Worm (Caenorhabditis elegans) whole organism, young adult: Measurements from ENCODE around the gene ZK546.4.

Experiments used
- B0336.3 ChIP-seq: fragments of 200-800 bp; sonication (Bioruptor generic); IDR thresholded peaks from 2 replicates; pipeline ENCODE4 v1.3.6; 2022; ENCODE audit warnings: missing genetic modification characterization, missing compliant biosample characterization
- D2030.7 ChIP-seq: fragments of 200-800 bp; sonication (Bioruptor generic); IDR thresholded peaks from 2 replicates; pipeline ENCODE4 v1.3.6; 2022; ENCODE audit warnings: missing genetic modification reagents, missing genetic modification characterization, missing compliant biosample characterization
- F39B2.1 ChIP-seq: fragments of 200-800 bp; sonication (Bioruptor generic); IDR thresholded peaks from 2 replicates; pipeline ENCODE4 v1.3.6; 2022; ENCODE audit warnings: missing genetic modification reagents, missing genetic modification characterization, missing compliant biosample characterization
- F49E8.2 ChIP-seq: sonication (generic microtip); optimal IDR thresholded peaks from 3 replicates; lab custom pipeline; 2017; ENCODE audit warnings: missing genetic modification characterization, mild to moderate bottlenecking, missing compliant biosample characterization, antibody characterized with exemption, moderate library complexity; ENCODE audit not compliant: insufficient read depth
- F57A8.1 ChIP-seq: fragments of 200-800 bp; sonication (Bioruptor generic); optimal IDR thresholded peaks from 2 replicates; lab custom pipeline; 2018; ENCODE audit warnings: mild to moderate bottlenecking, missing genetic modification characterization, moderate library complexity, missing compliant biosample characterization
- K12H6.12 ChIP-seq: fragments of 200-800 bp; sonication (Bioruptor generic); optimal IDR thresholded peaks from 2 replicates; lab custom pipeline; 2018; ENCODE audit warnings: mild to moderate bottlenecking, missing genetic modification characterization, missing compliant biosample characterization
- T07F8.4 ChIP-seq: sonication (generic microtip); optimal IDR thresholded peaks from 2 replicates; lab custom pipeline; 2016; ENCODE audit warnings: mild to moderate bottlenecking, missing genetic modification characterization, moderate library complexity, missing compliant biosample characterization
- T26A5.8 ChIP-seq: sonication (generic microtip); optimal IDR thresholded peaks from 2 replicates; lab custom pipeline; 2016; ENCODE audit warnings: missing genetic modification characterization, missing compliant biosample characterization
- Y53G8AR.9 ChIP-seq: fragments of 200-800 bp; sonication (Bioruptor generic); conservative IDR thresholded peaks from 2 replicates; pipeline ENCODE4 v1.3.6; 2022; ENCODE audit warnings: missing genetic modification reagents, missing genetic modification characterization, missing compliant biosample characterization
- ZK185.1 ChIP-seq: sonication (generic microtip); optimal IDR thresholded peaks from 2 replicates; lab custom pipeline; 2016; ENCODE audit warnings: mild to moderate bottlenecking, missing genetic modification characterization, missing compliant biosample characterization; ENCODE audit not compliant: poor library complexity, severe bottlenecking
- attf-5 ChIP-seq: fragments of 200-800 bp; sonication (Bioruptor generic); optimal IDR thresholded peaks from 2 replicates; lab custom pipeline; 2018; ENCODE audit warnings: mild to moderate bottlenecking, missing genetic modification characterization, missing compliant biosample characterization
- attf-6 ChIP-seq: fragments of 200-800 bp; sonication (Bioruptor generic); IDR thresholded peaks from 2 replicates; pipeline ENCODE4 v1.3.6; 2022; ENCODE audit warnings: missing genetic modification reagents, missing genetic modification characterization, missing compliant biosample characterization
- bed-2 ChIP-seq: fragments of 200-800 bp; sonication (Bioruptor generic); IDR thresholded peaks from 2 replicates; pipeline ENCODE4 v1.3.6; 2022; ENCODE audit warnings: missing genetic modification reagents, missing genetic modification characterization, missing compliant biosample characterization
- cebp-1 ChIP-seq, 2 experiments: fragments of 200-800 bp in 1 of 2; sonication (Bioruptor generic) in 1 of 2; sonication (generic microtip) in 1 of 2; IDR thresholded peaks in 1 of 2; optimal IDR thresholded peaks in 1 of 2; 2 replicates each; pipeline versions ENCODE4 v1.3.6 to Lab custom; 2017 to 2022; ENCODE audit warnings: missing compliant biosample characterization in 2 of 2, missing genetic modification characterization in 2 of 2, mild to moderate bottlenecking in 1 of 2, missing genetic modification reagents in 1 of 2, moderate library complexity in 1 of 2
- cebp-2 ChIP-seq: fragments of 200-800 bp; sonication (Bioruptor generic); IDR thresholded peaks from 2 replicates; pipeline ENCODE4 v1.3.6; 2022; ENCODE audit warnings: missing genetic modification characterization, missing compliant biosample characterization
- ceh-27 ChIP-seq: fragments of 200-800 bp; sonication (Bioruptor generic); optimal IDR thresholded peaks from 2 replicates; lab custom pipeline; 2018; ENCODE audit warnings: mild to moderate bottlenecking, missing genetic modification characterization, moderate library complexity, missing compliant biosample characterization
- chd-7 ChIP-seq: sonication (generic microtip); optimal IDR thresholded peaks from 2 replicates; lab custom pipeline; 2016; ENCODE audit warnings: mild to moderate bottlenecking, missing genetic modification characterization, moderate library complexity, missing compliant biosample characterization
- die-1 ChIP-seq: sonication (generic microtip); optimal IDR thresholded peaks from 2 replicates; lab custom pipeline; 2016; ENCODE audit warnings: missing genotype, mild to moderate bottlenecking, missing genetic modification characterization, missing compliant biosample characterization
- dox-1 ChIP-seq: fragments of 200-800 bp; sonication (Bioruptor generic); IDR thresholded peaks from 2 replicates; pipeline ENCODE4 v1.3.6; 2022; ENCODE audit warnings: missing genetic modification reagents, missing genetic modification characterization, missing compliant biosample characterization
- efl-1 ChIP-seq: fragments of 150-350 bp; optimal IDR thresholded peaks from 2 replicates; lab custom pipeline; 2014; ENCODE audit warnings: missing biosample characterization, missing genetic modification reagents, missing genetic modification characterization
- egrh-3 ChIP-seq: fragments of 200-800 bp; sonication (Bioruptor generic); IDR thresholded peaks from 2 replicates; pipeline ENCODE4 v1.3.6; 2022; ENCODE audit warnings: missing genetic modification reagents, missing genetic modification characterization, missing compliant biosample characterization
- hmg-1.2 ChIP-seq: fragments of 200-800 bp; sonication (Bioruptor generic); IDR thresholded peaks from 2 replicates; pipeline ENCODE4 v1.3.6; 2022; ENCODE audit warnings: missing genetic modification reagents, missing genetic modification characterization, missing compliant biosample characterization
- hmg-20 ChIP-seq: fragments of 200-800 bp; sonication (Bioruptor generic); IDR thresholded peaks from 2 replicates; pipeline ENCODE4 v1.3.6; 2022; ENCODE audit warnings: missing genetic modification reagents, missing genetic modification characterization, missing compliant biosample characterization
- hsf-1 ChIP-seq: fragments of 200-800 bp; sonication (Bioruptor generic); IDR thresholded peaks from 2 replicates; pipeline ENCODE4 v1.3.6; 2022; ENCODE audit warnings: missing genetic modification reagents, missing genetic modification characterization, missing compliant biosample characterization
- lin-40 ChIP-seq: sonication (generic microtip); optimal IDR thresholded peaks from 2 replicates; lab custom pipeline; 2016; ENCODE audit warnings: missing genetic modification characterization, mild to moderate bottlenecking, missing compliant biosample characterization, missing genotype, missing genetic modification reagents
- lir-1 ChIP-seq: fragments of 200-800 bp; sonication (Bioruptor generic); conservative IDR thresholded peaks from 2 replicates; pipeline ENCODE4 v1.3.6; 2022; ENCODE audit warnings: missing genetic modification reagents, missing genetic modification characterization, missing compliant biosample characterization
- lsl-1 ChIP-seq: fragments of 200-800 bp; sonication (Bioruptor generic); optimal IDR thresholded peaks from 2 replicates; lab custom pipeline; 2018; ENCODE audit warnings: mild to moderate bottlenecking, missing genetic modification characterization, moderate library complexity, missing compliant biosample characterization
- lsy-27 ChIP-seq: sonication (generic microtip); optimal IDR thresholded peaks from 2 replicates; lab custom pipeline; 2017; ENCODE audit warnings: missing genetic modification characterization, mild to moderate bottlenecking, missing compliant biosample characterization, antibody characterized with exemption, missing genotype, borderline replicate concordance; ENCODE audit not compliant: insufficient read depth
- madf-10 ChIP-seq: sonication (generic microtip); optimal IDR thresholded peaks from 2 replicates; lab custom pipeline; 2016; ENCODE audit warnings: mild to moderate bottlenecking, missing genetic modification characterization, missing compliant biosample characterization
- madf-6 ChIP-seq: fragments of 200-800 bp; sonication (Bioruptor generic); IDR thresholded peaks from 2 replicates; pipeline ENCODE4 v1.3.6; 2022; ENCODE audit warnings: missing genetic modification reagents, missing genetic modification characterization, missing compliant biosample characterization
- nfyb-1 ChIP-seq: fragments of 200-800 bp; sonication (Bioruptor generic); IDR thresholded peaks from 2 replicates; pipeline ENCODE4 v1.3.6; 2022; ENCODE audit warnings: missing genetic modification reagents, missing genetic modification characterization, missing compliant biosample characterization
- nhr-120 ChIP-seq: fragments of 200-800 bp; sonication (Bioruptor generic); IDR thresholded peaks from 2 replicates; pipeline ENCODE4 v1.3.6; 2022; ENCODE audit warnings: missing genetic modification characterization, missing compliant biosample characterization
- nhr-80 ChIP-seq: sonication (generic microtip); optimal IDR thresholded peaks from 2 replicates; lab custom pipeline; 2016; ENCODE audit warnings: missing genetic modification characterization, missing compliant biosample characterization
- nhr-90 ChIP-seq: sonication (generic microtip); optimal IDR thresholded peaks from 2 replicates; lab custom pipeline; 2016; ENCODE audit warnings: missing genotype, mild to moderate bottlenecking, missing genetic modification characterization, missing compliant biosample characterization
- pbrm-1 ChIP-seq: fragments of 200-800 bp; sonication (Bioruptor generic); IDR thresholded peaks from 2 replicates; pipeline ENCODE4 v1.3.6; 2022; ENCODE audit warnings: missing genetic modification reagents, missing genetic modification characterization, missing compliant biosample characterization
- pha-4 ChIP-seq: fragments of 150-350 bp; sonication (generic microtip); optimal IDR thresholded peaks from 2 replicates; lab custom pipeline; 2014; ENCODE audit warnings: missing biosample characterization, missing genetic modification reagents, missing genetic modification characterization
- rpc-1 ChIP-seq, 2 experiments: fragments of 150-350 bp in 1 of 2; sonication (generic microtip) in 1 of 2; optimal IDR thresholded peaks; 2 replicates each; lab custom pipeline; 2014 to 2018; ENCODE audit warnings: missing biosample characterization in 1 of 2, missing genetic modification characterization in 1 of 2, missing genetic modification reagents in 1 of 2, missing genotype in 1 of 2
- sdz-38 ChIP-seq: sonication (generic microtip); optimal IDR thresholded peaks from 2 replicates; lab custom pipeline; 2016; ENCODE audit warnings: missing genotype, missing genetic modification characterization, missing compliant biosample characterization
- snpc-1.3 ChIP-seq: sonication (generic microtip); optimal IDR thresholded peaks from 2 replicates; lab custom pipeline; 2017; ENCODE audit warnings: missing genetic modification characterization, mild to moderate bottlenecking, missing compliant biosample characterization, antibody characterized with exemption, moderate library complexity, missing genotype, missing genetic modification reagents; ENCODE audit not compliant: insufficient read depth
- tbp1 ChIP-seq: fragments of 200-800 bp; sonication (Bioruptor generic); optimal IDR thresholded peaks from 2 replicates; lab custom pipeline; 2018; ENCODE audit warnings: mild to moderate bottlenecking, missing genetic modification characterization, missing compliant biosample characterization
- tlf-1 ChIP-seq: fragments of 200-800 bp; sonication (Bioruptor generic); optimal IDR thresholded peaks from 2 replicates; lab custom pipeline; 2018; ENCODE audit warnings: mild to moderate bottlenecking, missing genetic modification characterization, missing compliant biosample characterization
- unc-62 ChIP-seq: fragments of 150-350 bp; optimal IDR thresholded peaks from 2 replicates; lab custom pipeline; 2014; ENCODE audit warnings: missing biosample characterization, missing genetic modification reagents, missing genetic modification characterization
- xnd-1 ChIP-seq: sonication (generic microtip); optimal IDR thresholded peaks from 2 replicates; lab custom pipeline; 2016; ENCODE audit warnings: missing genotype, missing genetic modification reagents, missing genetic modification characterization, missing compliant biosample characterization
- ztf-18 ChIP-seq: sonication (generic microtip); optimal IDR thresholded peaks from 2 replicates; lab custom pipeline; 2016; ENCODE audit warnings: missing genotype, mild to moderate bottlenecking, missing genetic modification characterization, missing compliant biosample characterization
- ztf-22 ChIP-seq: fragments of 200-800 bp; sonication (Bioruptor generic); optimal IDR thresholded peaks from 2 replicates; lab custom pipeline; 2018; ENCODE audit warnings: mild to moderate bottlenecking, missing genetic modification characterization, moderate library complexity, missing compliant biosample characterization
- ztf-26 ChIP-seq: sonication (generic microtip); optimal IDR thresholded peaks from 2 replicates; lab custom pipeline; 2017; ENCODE audit warnings: missing genetic modification characterization, missing compliant biosample characterization
- ztf-6 ChIP-seq: fragments of 200-800 bp; sonication (Bioruptor generic); IDR thresholded peaks from 2 replicates; pipeline ENCODE4 v1.3.6; 2022; ENCODE audit warnings: missing genetic modification reagents, missing genetic modification characterization, missing compliant biosample characterization

The ZK546.4 gene

DNA sequence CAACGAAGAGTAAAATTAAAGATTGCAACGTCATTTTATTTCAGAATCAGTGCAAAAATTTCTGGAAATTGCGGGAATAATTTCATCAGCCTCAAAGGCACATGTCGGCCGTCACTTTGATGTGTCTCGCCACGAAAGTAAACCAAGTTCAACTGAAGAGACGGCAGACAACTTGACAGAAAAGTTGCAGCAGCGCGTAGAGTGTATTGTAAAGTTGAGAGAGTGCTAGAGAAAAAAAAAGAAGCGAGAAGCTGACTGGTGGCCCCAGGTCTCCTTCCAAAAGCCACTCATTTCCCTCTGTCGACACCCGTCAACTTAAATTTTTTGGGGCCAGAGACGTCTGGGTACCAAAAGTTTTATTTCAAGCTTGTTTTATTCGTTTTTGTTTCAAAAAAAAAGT is 33.6 kb upstream of the ZK546.4 start (continued):
- TF ChIP-seq tbp1 (GFP tag; lab: Kevin White, UChicago) (peak; percentile 62), lsl-1 (GFP tag; lab: Kevin White, UChicago) (peak; percentile 77), lsy-27 (tag; lab: Kevin White, UChicago) (peak; percentile 60), rpc-1 (optimal IDR thresholded peaks at IDR 0.05; lab: Kevin White, UChicago) (peak; percentile 36), rpc-1 (tag; optimal IDR thresholded peaks at IDR 0.05; lab: Kevin White, UChicago) (no peak), bed-2 (GFP tag; lab: Robert Waterston, UW) (no peak), nhr-120 (GFP tag; lab: Robert Waterston, UW) (no peak), nhr-80 (tag; lab: Kevin White, UChicago) (peak; percentile 15), ztf-26 (tag; lab: Kevin White, UChicago) (no peak), B0336.3 (GFP tag; lab: Robert Waterston, UW) (no peak; the same call in 1 of the 2 replicates), sdz-38 (tag; lab: Kevin White, UChicago) (no peak), F57A8.1 (GFP tag; lab: Kevin White, UChicago) (no peak), attf-5 (GFP tag; lab: Kevin White, UChicago) (peak; percentile 40), ZK185.1 (peak; percentile 58), xnd-1 (tag; lab: Kevin White, UChicago) (peak; percentile 26), ztf-18 (peak; percentile 17), chd-7 (tag; lab: Kevin White, UChicago) (peak; percentile 9), ztf-6 (GFP tag; lab: Robert Waterston, UW) (no peak), tlf-1 (peak; percentile 46), ceh-27 (GFP tag; lab: Kevin White, UChicago) (peak; percentile 32), nhr-90 (tag; lab: Kevin White, UChicago) (no peak), cebp-2 (GFP tag; lab: Robert Waterston, UW) (no peak), dox-1 (GFP tag; lab: Robert Waterston, UW) (peak; percentile 73), egrh-3 (GFP tag; lab: Robert Waterston, UW) (no peak), hmg-1.2 (GFP tag; lab: Robert Waterston, UW) (peak; percentile 94), snpc-1.3 (tag; lab: Kevin White, UChicago) (peak; percentile 58), Y53G8AR.9 (GFP tag; lab: Robert Waterston, UW) (no peak), madf-10 (peak; percentile 40), efl-1 (GFP tag; lab: Kevin White, UChicago) (peak; percentile 69), madf-6 (GFP tag; lab: Robert Waterston, UW) (peak; percentile 82), attf-6 (GFP tag; lab: Robert Waterston, UW) (no peak), hmg-20 (GFP tag; lab: Robert Waterston, UW) (no peak), F49E8.2 (peak; percentile 44), D2030.7 (peak; percentile 69), K12H6.12 (tag; lab: Kevin White, UChicago) (peak; percentile 7), cebp-1 (GFP tag; IDR thresholded peaks at IDR 0.05; lab: Robert Waterston, UW) (peak; percentile 66), cebp-1 (tag; optimal IDR thresholded peaks at IDR 0.05; lab: Kevin White, UChicago) (peak; percentile 80), lir-1 (GFP tag; lab: Robert Waterston, UW) (0 out of 2 replicates have a peak, but pooled peaks have one; percentile 10), die-1 (tag; lab: Kevin White, UChicago) (no peak), T07F8.4 (no peak), T26A5.8 (tag; lab: Kevin White, UChicago) (no peak), unc-62 (peak; percentile 29), ztf-22 (no peak), F39B2.1 (no peak), pha-4 (tag; lab: Kevin White, UChicago) (peak; percentile 37), hsf-1 (GFP tag; lab: Robert Waterston, UW) (peak; percentile 96), nfyb-1 (GFP tag; lab: Robert Waterston, UW) (0 out of 2 replicates have a peak, but pooled peaks have one; percentile 27), lin-40 (tag; lab: Kevin White, UChicago) (peak; percentile 24), pbrm-1 (GFP tag; lab: Robert Waterston, UW) (peak; percentile 67; the same call in 1 of the 2 replicates)
